Fruit fly (Drosophila melanogaster) whole organism, embryonic: ENCODE measurements around the gene Trf5.

Experiments used
- CG10267 ChIP-seq: fragments of 200-800 bp; sonication (Bioruptor generic); optimal IDR thresholded peaks from 2 replicates; lab custom pipeline; 2018; ENCODE audit warnings: missing biosample characterization, mild to moderate bottlenecking, missing genetic modification characterization, moderate library complexity
- CG12236 ChIP-seq: fragments of 200-800 bp; sonication (Bioruptor generic); optimal IDR thresholded peaks from 2 replicates; lab custom pipeline; 2016; ENCODE audit warnings: missing biosample characterization, missing genetic modification characterization
- CG14667 ChIP-seq: fragments of 200-800 bp; sonication (Bioruptor generic); IDR thresholded peaks from 2 replicates; pipeline ENCODE4 v1.3.6; 2022; ENCODE audit warnings: missing biosample characterization, missing genetic modification characterization
- CG14710 ChIP-seq: fragments of 200-800 bp; sonication (Bioruptor generic); optimal IDR thresholded peaks from 3 replicates; lab custom pipeline; 2019; ENCODE audit warnings: missing biosample characterization, mild to moderate bottlenecking, missing genetic modification characterization, moderate library complexity
- CG15514 ChIP-seq: fragments of 200-800 bp; sonication (Bioruptor generic); optimal IDR thresholded peaks from 3 replicates; lab custom pipeline; 2017; ENCODE audit warnings: missing biosample characterization, missing genetic modification characterization, mild to moderate bottlenecking, moderate library complexity, missing genetic modification reagents
- CG17361 ChIP-seq: fragments of 200-800 bp; sonication (Bioruptor generic); IDR thresholded peaks from 3 replicates; pipeline ENCODE4 v1.3.6; 2022; ENCODE audit warnings: missing biosample characterization, missing genetic modification characterization
- CG17829 ChIP-seq: fragments of 200-800 bp; optimal IDR thresholded peaks from 2 replicates; lab custom pipeline; 2019; ENCODE audit warnings: missing biosample characterization, mild to moderate bottlenecking, missing genetic modification characterization, moderate library complexity
- CG3407 ChIP-seq: fragments of 200-800 bp; sonication (Bioruptor generic); optimal IDR thresholded peaks from 2 replicates; lab custom pipeline; 2018; ENCODE audit warnings: missing biosample characterization, mild to moderate bottlenecking, missing genetic modification characterization
- CG34224 ChIP-seq: fragments of 200-800 bp; sonication (Bioruptor generic); IDR thresholded peaks from 3 replicates; pipeline ENCODE4 v1.3.6; 2022; ENCODE audit warnings: missing biosample characterization, missing genetic modification characterization; ENCODE audit not compliant: partially characterized antibody
- CG3847 ChIP-seq: fragments of 200-800 bp; sonication (Bioruptor generic); IDR thresholded peaks from 2 replicates; pipeline ENCODE4 v1.3.6; 2022; ENCODE audit warnings: missing biosample characterization, missing genetic modification characterization
- CG3995 ChIP-seq: fragments of 200-800 bp; sonication (Bioruptor generic); optimal IDR thresholded peaks from 3 replicates; lab custom pipeline; 2016; ENCODE audit warnings: missing biosample characterization, missing genetic modification characterization
- CG4617 ChIP-seq: fragments of 200-800 bp; sonication (Bioruptor generic); optimal IDR thresholded peaks from 3 replicates; lab custom pipeline; 2016; ENCODE audit warnings: missing biosample characterization, missing genetic modification characterization, borderline replicate concordance
- CG6654 ChIP-seq: fragments of 200-800 bp; sonication (Bioruptor generic); optimal IDR thresholded peaks from 2 replicates; lab custom pipeline; 2017; ENCODE audit warnings: missing biosample characterization, mild to moderate bottlenecking, missing genetic modification characterization
- CG6813 ChIP-seq: fragments of 200-800 bp; sonication (Bioruptor generic); optimal IDR thresholded peaks from 2 replicates; lab custom pipeline; 2017; ENCODE audit warnings: missing biosample characterization, missing genetic modification characterization, mild to moderate bottlenecking, moderate library complexity, missing genetic modification reagents
- CG6854 ChIP-seq: fragments of 200-800 bp; sonication (Bioruptor generic); optimal IDR thresholded peaks from 3 replicates; lab custom pipeline; 2017; ENCODE audit warnings: missing biosample characterization, mild to moderate bottlenecking, missing genetic modification characterization
- CG7556 ChIP-seq: fragments of 200-800 bp; sonication (Bioruptor generic); optimal IDR thresholded peaks from 2 replicates; lab custom pipeline; 2017; ENCODE audit warnings: missing biosample characterization, mild to moderate bottlenecking, missing genetic modification characterization
- CG7745 ChIP-seq: fragments of 200-800 bp; sonication (Bioruptor generic); optimal IDR thresholded peaks from 2 replicates; lab custom pipeline; 2018; ENCODE audit warnings: missing biosample characterization, mild to moderate bottlenecking, missing genetic modification characterization, moderate library complexity
- CG7839 ChIP-seq: fragments of 200-800 bp; sonication (Bioruptor generic); optimal IDR thresholded peaks from 3 replicates; lab custom pipeline; 2018; ENCODE audit warnings: missing biosample characterization, mild to moderate bottlenecking, missing genetic modification characterization, moderate library complexity
- CG8359 ChIP-seq: fragments of 200-800 bp; sonication (Bioruptor generic); optimal IDR thresholded peaks from 2 replicates; lab custom pipeline; 2017; ENCODE audit warnings: missing biosample characterization, mild to moderate bottlenecking, missing genetic modification characterization, borderline replicate concordance
- CG9437 ChIP-seq: fragments of 200-800 bp; sonication (Bioruptor generic); optimal IDR thresholded peaks from 2 replicates; lab custom pipeline; 2018; ENCODE audit warnings: missing biosample characterization, mild to moderate bottlenecking, missing genetic modification characterization
- Dip2 ChIP-seq: fragments of 200-800 bp; sonication (Bioruptor generic); IDR thresholded peaks from 2 replicates; pipeline ENCODE4 v1.3.6; 2022; ENCODE audit warnings: missing biosample characterization, missing genetic modification characterization
- Dll ChIP-seq: fragments of 200-800 bp; sonication (Bioruptor generic); IDR thresholded peaks from 4 replicates; pipeline ENCODE4 v1.3.6; 2022; ENCODE audit warnings: missing biosample characterization, missing genetic modification characterization; ENCODE audit not compliant: partially characterized antibody
- Dp ChIP-seq: fragments of 200-800 bp; sonication (Bioruptor generic); optimal IDR thresholded peaks from 2 replicates; lab custom pipeline; 2018; ENCODE audit warnings: missing biosample characterization, mild to moderate bottlenecking, missing genetic modification characterization, moderate library complexity
- E2f1 ChIP-seq: fragments of 200-800 bp; sonication (Bioruptor generic); IDR thresholded peaks from 2 replicates; pipeline ENCODE4 v1.3.6; 2022; ENCODE audit warnings: missing biosample characterization, missing genetic modification characterization
- E2f2 ChIP-seq: fragments of 200-800 bp; sonication (Bioruptor generic); IDR thresholded peaks from 2 replicates; pipeline ENCODE4 v1.3.6; 2022; ENCODE audit warnings: missing biosample characterization, missing genetic modification characterization
- Fer1 ChIP-seq: fragments of 200-800 bp; sonication (Bioruptor generic); optimal IDR thresholded peaks from 2 replicates; lab custom pipeline; 2017; ENCODE audit warnings: missing biosample characterization, mild to moderate bottlenecking, missing genetic modification characterization
- MBD-R2 ChIP-seq: fragments of 200-800 bp; sonication (Bioruptor generic); IDR thresholded peaks from 2 replicates; pipeline ENCODE4 v1.3.6; 2022; ENCODE audit warnings: missing biosample characterization, missing genetic modification characterization
- MESR4 ChIP-seq: fragments of 200-800 bp; sonication (Bioruptor generic); optimal IDR thresholded peaks from 2 replicates; lab custom pipeline; 2018; ENCODE audit warnings: missing biosample characterization, mild to moderate bottlenecking, missing genetic modification characterization, moderate library complexity
- Spps ChIP-seq: fragments of 200-800 bp; sonication (Bioruptor generic); optimal IDR thresholded peaks from 2 replicates; lab custom pipeline; 2018; ENCODE audit warnings: missing biosample characterization, mild to moderate bottlenecking, missing genetic modification characterization
- Sry-δ ChIP-seq: fragments of 200-800 bp; sonication (Bioruptor generic); optimal IDR thresholded peaks from 2 replicates; lab custom pipeline; 2016; ENCODE audit warnings: missing biosample characterization, missing genetic modification characterization
- YL-1 ChIP-seq: fragments of 200-800 bp; sonication (Bioruptor generic); optimal IDR thresholded peaks from 3 replicates; lab custom pipeline; 2017; ENCODE audit warnings: missing biosample characterization, mild to moderate bottlenecking, missing genetic modification characterization
- al ChIP-seq: fragments of 200-800 bp; sonication (Bioruptor generic); IDR thresholded peaks from 2 replicates; pipeline ENCODE4 v1.3.6; 2022; ENCODE audit warnings: missing biosample characterization, missing genetic modification characterization
- crp ChIP-seq, 2 experiments: fragments of 200-800 bp; sonication (Bioruptor generic); optimal IDR thresholded peaks; 2 replicates in 1 of 2; 3 replicates in 1 of 2; lab custom pipeline; 2017; ENCODE audit warnings: missing biosample characterization in 2 of 2, missing genetic modification characterization in 2 of 2, mild to moderate bottlenecking in 1 of 2, moderate library complexity in 1 of 2
- dmrt11E ChIP-seq: fragments of 200-800 bp; sonication (Bioruptor generic); optimal IDR thresholded peaks from 3 replicates; lab custom pipeline; 2018; ENCODE audit warnings: missing biosample characterization, mild to moderate bottlenecking, missing genetic modification characterization, moderate library complexity
- eve ChIP-seq, 2 experiments: fragments of >200 bp; optimal IDR thresholded peaks; 2 replicates each; lab custom pipeline; 2017; ENCODE audit warnings: missing biosample characterization in 2 of 2, missing genetic modification characterization in 2 of 2
- fd102C ChIP-seq: fragments of 200-800 bp; sonication (Bioruptor generic); optimal IDR thresholded peaks from 2 replicates; lab custom pipeline; 2018; ENCODE audit warnings: missing biosample characterization, mild to moderate bottlenecking, missing genetic modification characterization, moderate library complexity
- nerfin-1 ChIP-seq: fragments of 200-800 bp; sonication (Bioruptor generic); optimal IDR thresholded peaks from 3 replicates; lab custom pipeline; 2019; ENCODE audit warnings: missing biosample characterization, mild to moderate bottlenecking, missing genetic modification characterization, moderate library complexity
- p53 ChIP-seq: fragments of 200-800 bp; sonication (Bioruptor generic); optimal IDR thresholded peaks from 2 replicates; lab custom pipeline; 2016; ENCODE audit warnings: missing biosample characterization, missing genetic modification characterization
- phol ChIP-seq: fragments of 200-800 bp; sonication (Bioruptor generic); optimal IDR thresholded peaks from 3 replicates; lab custom pipeline; 2018; ENCODE audit warnings: missing biosample characterization, mild to moderate bottlenecking, missing genetic modification characterization, moderate library complexity
- pzg ChIP-seq: fragments of 200-800 bp; sonication (Bioruptor generic); optimal IDR thresholded peaks from 3 replicates; lab custom pipeline; 2018; ENCODE audit warnings: missing biosample characterization, mild to moderate bottlenecking, missing genetic modification characterization, moderate library complexity
- rib ChIP-seq: fragments of 200-800 bp; sonication (Bioruptor generic); IDR thresholded peaks from 2 replicates; pipeline ENCODE4 v1.3.6; 2022; ENCODE audit warnings: missing biosample characterization, missing genetic modification characterization
- row ChIP-seq: fragments of 200-800 bp; sonication (Bioruptor generic); IDR thresholded peaks from 3 replicates; pipeline ENCODE4 v1.3.6; 2022; ENCODE audit warnings: missing biosample characterization, missing genetic modification characterization
- schlank ChIP-seq: fragments of 200-800 bp; sonication (Bioruptor generic); optimal IDR thresholded peaks from 2 replicates; lab custom pipeline; 2018; ENCODE audit warnings: missing biosample characterization, mild to moderate bottlenecking, missing genetic modification characterization
- sens ChIP-seq: fragments of 200-800 bp; sonication (Bioruptor generic); peaks from one replicate; lab custom pipeline; 2016; ENCODE audit warnings: missing biosample characterization, missing genetic modification characterization
- stwl ChIP-seq: fragments of 200-800 bp; sonication (Bioruptor generic); optimal IDR thresholded peaks from 3 replicates; lab custom pipeline; 2018; ENCODE audit warnings: missing biosample characterization, mild to moderate bottlenecking, missing genetic modification characterization, moderate library complexity
- sug ChIP-seq: fragments of 200-800 bp; optimal IDR thresholded peaks from 2 replicates; lab custom pipeline; 2019; ENCODE audit warnings: missing biosample characterization, mild to moderate bottlenecking, missing genetic modification characterization, moderate library complexity
- toy ChIP-seq: fragments of 200-800 bp; sonication (Bioruptor generic); IDR thresholded peaks from 2 replicates; pipeline ENCODE4 v1.3.6; 2022; ENCODE audit warnings: missing biosample characterization, missing genetic modification characterization
- trem ChIP-seq: fragments of 200-800 bp; optimal IDR thresholded peaks from 3 replicates; lab custom pipeline; 2019; ENCODE audit warnings: missing biosample characterization, mild to moderate bottlenecking, missing genetic modification characterization, moderate library complexity

The Trf5 gene

DNA sequence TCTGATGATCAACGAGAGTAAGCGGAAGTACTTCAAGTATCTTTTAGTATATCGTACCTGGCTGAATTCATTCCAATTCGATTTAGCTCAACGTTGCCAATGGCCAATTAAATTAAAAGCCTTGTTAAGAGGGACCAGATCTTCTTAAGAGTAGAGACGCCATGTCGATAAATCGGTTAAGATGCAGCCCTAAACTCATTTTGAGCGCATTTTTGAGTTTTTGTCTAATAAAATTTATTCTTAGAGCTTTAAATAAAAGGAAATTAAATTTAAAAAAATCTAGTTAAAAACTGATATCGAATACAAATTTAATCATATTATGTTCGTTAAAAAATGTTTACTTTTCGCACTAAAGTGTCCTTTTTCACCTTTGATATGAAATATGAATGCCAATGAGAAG is at the start of gene Trf5:
Gene Trf5 (minus strand): TSS at position 101 of the 400 bp plus-strand sequence.
- no peak for TF ChIP-seq eve (GFP tag; optimal IDR thresholded peaks at IDR 0.05; lab: Kevin White, UChicago)
- no peak for TF ChIP-seq toy (GFP tag; lab: Robert Waterston, UW)
- no peak for TF ChIP-seq CG7556 (GFP tag; lab: Kevin White, UChicago)
- TF ChIP-seq CG6854: no peak
- TF ChIP-seq rib: no peak
- no peak for TF ChIP-seq al
- no peak for TF ChIP-seq CG8359 (GFP tag; lab: Kevin White, UChicago)
- TF ChIP-seq row (GFP tag; lab: Robert Waterston, UW): no peak
- TF ChIP-seq Sry-δ (GFP tag; lab: Kevin White, UChicago): no peak
- TF ChIP-seq Dip2 (GFP tag; lab: Robert Waterston, UW): no peak
- TF ChIP-seq CG14667 (GFP tag; lab: Robert Waterston, UW): no peak
- TF ChIP-seq fd102C (GFP tag; lab: Kevin White, UChicago): no peak
- TF ChIP-seq Spps (tag; lab: Kevin White, UChicago): no peak
- TF ChIP-seq, all 482 proteins: peak for 0

DNA sequence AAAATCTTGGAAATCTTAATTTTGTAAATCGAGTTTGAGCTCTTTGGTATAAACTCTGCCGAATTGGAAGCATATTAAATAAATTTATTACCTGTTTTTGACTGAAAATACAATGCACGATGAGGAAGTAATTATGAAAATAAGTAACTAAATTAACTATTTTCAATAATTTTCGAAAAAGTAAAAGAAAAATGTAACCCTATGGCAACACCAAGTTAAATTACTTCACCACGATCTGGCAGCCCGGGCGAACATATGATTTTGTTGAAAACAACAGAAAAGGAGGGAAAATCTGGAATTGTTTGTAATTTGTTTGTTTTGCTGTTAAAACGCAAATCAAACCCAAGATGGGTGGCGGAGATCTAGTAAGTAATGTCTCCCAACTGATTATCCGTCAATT is 48.6 kb upstream of the Trf5 start, which contains the start of the genes CG9961 and Cwc25:
Gene CG9961 (minus strand): TSS at position 83 of the 400 bp plus-strand sequence.
Gene Cwc25 (plus strand): TSS at position 247 of the 400 bp plus-strand sequence.
- TF ChIP-seq CG4617 (GFP tag; lab: Kevin White, UChicago) (peak; percentile 26), CG6654 (GFP tag; lab: Kevin White, UChicago) (no peak), CG7839 (tag; lab: Kevin White, UChicago) (no peak), row (GFP tag; lab: Robert Waterston, UW) (0 out of 3 replicates have a peak, but pooled peaks have one; percentile 24), YL-1 (GFP tag; lab: Kevin White, UChicago) (peak; percentile 16), phol (tag; lab: Kevin White, UChicago) (peak; percentile 25), Dp (GFP tag; lab: Kevin White, UChicago) (peak; percentile 42), stwl (tag; lab: Kevin White, UChicago) (peak; percentile 34), sens (GFP tag; lab: Kevin White, UChicago) (peak; percentile 84), MBD-R2 (GFP tag; lab: Robert Waterston, UW) (peak; percentile 90), CG17361 (0 out of 3 replicates have a peak, but pooled peaks have one; percentile 24), pzg (GFP tag; lab: Kevin White, UChicago) (peak; percentile 44), dmrt11E (tag; lab: Kevin White, UChicago) (no peak), p53 (no peak), MESR4 (peak; percentile 28), CG3847 (GFP tag; lab: Robert Waterston, UW) (0 out of 2 replicates have a peak, but pooled peaks have one; percentile 33), E2f1 (GFP tag; lab: Robert Waterston, UW) (peak; percentile 24; the same call in 1 of the 2 replicates), E2f2 (GFP tag; lab: Robert Waterston, UW) (peak; percentile 64), nerfin-1 (tag; lab: Kevin White, UChicago) (peak; percentile 29), CG6813 (GFP tag; lab: Kevin White, UChicago) (no peak), sug (tag; lab: Kevin White, UChicago) (peak; percentile 3), Dll (0 out of 4 replicates have a peak, but pooled peaks have one; percentile 29), CG12236 (no peak), Fer1 (GFP tag; lab: Kevin White, UChicago) (peak; percentile 1), CG10267 (tag; lab: Kevin White, UChicago) (peak; percentile 31), CG15514 (GFP tag; lab: Kevin White, UChicago) (peak; percentile 25), CG3407 (GFP tag; lab: Kevin White, UChicago) (no peak), CG34224 (GFP tag; lab: Robert Waterston, UW) (peak; percentile 26; the same call in 1 of the 3 replicates), CG9437 (GFP tag; lab: Kevin White, UChicago) (peak; percentile 81), trem (peak; percentile 43), crp (GFP tag; optimal IDR thresholded peaks at IDR 0.05; lab: Kevin White, UChicago) (peak; percentile 48 to 88), CG14710 (tag; lab: Kevin White, UChicago) (peak; percentile 53), CG7745 (tag; lab: Kevin White, UChicago) (no peak), schlank (tag; lab: Kevin White, UChicago) (no peak), CG3995 (GFP tag; lab: Kevin White, UChicago) (peak; percentile 14), CG17829 (tag; lab: Kevin White, UChicago) (peak; percentile 9)
